Fruit fly (Drosophila melanogaster) whole organism, larva: ENCODE data around the gene Dim1.

Experiments
- noc ChIP-seq: fragments of 200-800 bp; sonication (Bioruptor generic); optimal IDR thresholded peaks from 3 replicates; lab custom pipeline; 2019; ENCODE audit warnings: missing biosample characterization, mild to moderate bottlenecking, missing genetic modification characterization, moderate library complexity

Dim1 gene

dm6 chr2L:4403013-4403604 lies at the start of gene Dim1:
TSS of gene Dim1 (plus strand) at chr2L:4403251.
- no peak for TF ChIP-seq noc (tag; lab: Kevin White, UChicago)

- TF ChIP-seq noc (tag; lab: Kevin White, UChicago), result no peak
Measured at dm6 chr2L:4355066-4355465, 48.0 kb upstream of the Dim1 start.

dm6 chr2L:4359156-4359555 lies 43.9 kb upstream of the Dim1 start:
- no peak for TF ChIP-seq noc (tag; lab: Kevin White, UChicago)

- no peak for TF ChIP-seq noc (tag; lab: Kevin White, UChicago)
Measured at dm6 chr2L:4360882-4361281, 42.2 kb upstream of the Dim1 start.

dm6 chr2L:4361438-4361975 lies 41.5 kb upstream of the Dim1 start, which contains the start of gene Traf4:
TSS of gene Traf4 (plus strand) at chr2L:4361925.
- no peak for TF ChIP-seq noc (tag; lab: Kevin White, UChicago)

dm6 chr2L:4363707-4364270 lies 39.3 kb upstream of the Dim1 start:
- no peak for TF ChIP-seq noc (tag; lab: Kevin White, UChicago)

dm6 chr2L:4364914-4365313 lies 38.1 kb upstream of the Dim1 start:
- no peak for TF ChIP-seq noc (tag; lab: Kevin White, UChicago)

- TF ChIP-seq noc (tag; lab: Kevin White, UChicago), result no peak
Measured at dm6 chr2L:4365792-4366326, 37.2 kb upstream of the Dim1 start.

- no peak for TF ChIP-seq noc (tag; lab: Kevin White, UChicago)
Measured at dm6 chr2L:4366652-4367051, 36.4 kb upstream of the Dim1 start.

- no peak for TF ChIP-seq noc (tag; lab: Kevin White, UChicago)
Measured at dm6 chr2L:4368553-4369268, 34.3 kb upstream of the Dim1 start.

- TF ChIP-seq noc (tag; lab: Kevin White, UChicago), result no peak
Measured at dm6 chr2L:4370007-4370521, 33.0 kb upstream of the Dim1 start.

- TF ChIP-seq noc (tag; lab: Kevin White, UChicago), result no peak
Measured at dm6 chr2L:4370592-4370991, 32.5 kb upstream of the Dim1 start.

dm6 chr2L:4371516-4372136 lies 31.4 kb upstream of the Dim1 start:
- no peak for TF ChIP-seq noc (tag; lab: Kevin White, UChicago)

dm6 chr2L:4372802-4373570 lies 30.1 kb upstream of the Dim1 start:
- no peak for TF ChIP-seq noc (tag; lab: Kevin White, UChicago)
